Worm (Caenorhabditis elegans): ENCODE data around the gene C25G4.17.
"Not testable (repeated sequence)": the region's sequence is repeated elsewhere in the genome, so short reads cannot be mapped to it uniquely, and the experiment has no call there.

C25G4.17 gene

ce11 chrIV:12464822-12465221, 23.0 kb downstream of the C25G4.17 start:
- TF ChIP-seq W03F9.2 (tag; optimal IDR thresholded peaks at IDR 0.05) (no peak), dao-5 (tag; optimal IDR thresholded peaks at IDR 0.05) (no peak), him-1 (tag; optimal IDR thresholded peaks at IDR 0.05) (no peak)

DNA sequence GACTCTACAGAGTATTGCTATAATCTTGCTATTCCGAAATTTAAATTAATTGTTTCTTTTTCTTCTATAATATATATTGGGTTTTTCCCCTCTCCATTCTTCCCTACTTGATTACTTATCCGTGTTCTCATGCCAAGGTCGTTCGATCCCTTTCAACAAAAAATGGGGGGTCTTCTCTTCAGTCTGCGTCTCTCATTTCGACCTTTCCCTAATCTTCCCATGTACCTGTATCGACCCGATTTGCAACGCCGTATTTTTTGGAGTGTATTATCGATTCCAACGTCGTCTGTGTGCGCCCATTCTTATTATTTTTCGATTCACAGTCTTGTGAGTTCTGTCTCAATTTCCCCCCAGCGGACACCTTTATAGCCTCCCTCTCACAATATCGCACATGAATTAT, 25.9 kb downstream of the C25G4.17 start:
- TF ChIP-seq W03F9.2 (tag; optimal IDR thresholded peaks at IDR 0.05) (no peak), him-1 (tag; optimal IDR thresholded peaks at IDR 0.05) (no peak), dao-5 (tag; optimal IDR thresholded peaks at IDR 0.05) (no peak)

DNA sequence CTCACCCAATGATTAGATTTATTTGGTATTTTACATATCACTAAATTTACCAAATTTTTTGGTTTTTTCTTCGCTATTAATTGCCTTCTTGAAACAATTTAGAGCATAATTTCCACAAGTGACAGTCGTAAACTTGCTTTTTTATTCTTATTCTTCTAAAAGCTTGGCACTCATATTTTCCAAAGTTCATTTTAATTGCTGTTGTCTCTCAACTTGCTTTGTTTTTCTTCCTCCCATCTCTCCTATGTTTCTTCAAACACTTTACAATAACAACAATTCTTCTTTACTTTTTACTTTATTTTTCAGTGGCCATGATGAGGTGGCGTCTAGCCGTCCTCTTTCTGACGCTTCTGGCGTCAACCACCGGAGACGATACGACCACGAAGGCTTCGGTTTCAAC, 26.5 kb downstream of the C25G4.17 start, which contains the start of gene igdb-2:
TSS of gene igdb-2 (plus strand) at position 301 of the 400 bp plus-strand sequence.
- TF ChIP-seq W03F9.2 (tag; optimal IDR thresholded peaks at IDR 0.05) (no peak), dao-5 (tag; optimal IDR thresholded peaks at IDR 0.05) (no peak), him-1 (tag; optimal IDR thresholded peaks at IDR 0.05) (no peak)

DNA sequence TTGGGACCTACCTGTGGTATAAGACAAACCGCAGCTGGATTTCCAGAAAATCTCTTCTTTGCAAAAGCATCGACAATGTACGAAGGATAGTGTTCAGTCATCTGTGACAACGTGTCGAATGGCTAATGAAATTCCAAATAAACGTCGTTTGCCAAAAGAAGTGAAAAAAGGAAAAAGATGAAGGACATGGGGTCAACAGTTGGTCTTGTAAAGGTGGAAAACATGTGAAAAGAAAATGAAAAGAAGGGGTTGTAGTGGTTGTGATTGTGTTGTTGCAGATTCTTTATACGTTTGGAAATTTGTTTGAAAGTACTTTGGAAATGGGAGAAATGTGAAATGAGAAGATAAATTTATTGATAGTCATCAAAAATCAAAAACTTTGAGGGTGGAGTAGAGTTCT, 35.1 kb downstream of the C25G4.17 start, which contains the start of gene T04A11.1:
TSS of gene T04A11.1 (minus strand) at position 101 of the 400 bp plus-strand sequence.
- TF ChIP-seq dao-5, him-1, W03F9.2 (tag; optimal IDR thresholded peaks at IDR 0.05): not testable (repeated sequence)

ce11 chrIV:12478711-12479110, 36.9 kb downstream of the C25G4.17 start, which contains the start of gene igdb-1:
Gene igdb-1, plus strand, starts transcription at chrIV:12479011.
- not testable (repeated sequence) for TF ChIP-seq him-1, dao-5, W03F9.2 (tag; optimal IDR thresholded peaks at IDR 0.05)

DNA sequence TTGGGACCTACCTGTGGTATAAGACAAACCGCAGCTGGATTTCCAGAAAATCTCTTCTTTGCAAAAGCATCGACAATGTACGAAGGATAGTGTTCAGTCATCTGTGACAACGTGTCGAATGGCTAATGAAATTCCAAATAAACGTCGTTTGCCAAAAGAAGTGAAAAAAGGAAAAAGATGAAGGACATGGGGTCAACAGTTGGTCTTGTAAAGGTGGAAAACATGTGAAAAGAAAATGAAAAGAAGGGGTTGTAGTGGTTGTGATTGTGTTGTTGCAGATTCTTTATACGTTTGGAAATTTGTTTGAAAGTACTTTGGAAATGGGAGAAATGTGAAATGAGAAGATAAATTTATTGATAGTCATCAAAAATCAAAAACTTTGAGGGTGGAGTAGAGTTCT, 42.7 kb downstream of the C25G4.17 start, which contains the start of gene T04A11.4:
TSS of gene T04A11.4 (minus strand) at position 101 of the 400 bp plus-strand sequence.
- TF ChIP-seq dao-5, him-1, W03F9.2 (tag; optimal IDR thresholded peaks at IDR 0.05): not testable (repeated sequence)

DNA sequence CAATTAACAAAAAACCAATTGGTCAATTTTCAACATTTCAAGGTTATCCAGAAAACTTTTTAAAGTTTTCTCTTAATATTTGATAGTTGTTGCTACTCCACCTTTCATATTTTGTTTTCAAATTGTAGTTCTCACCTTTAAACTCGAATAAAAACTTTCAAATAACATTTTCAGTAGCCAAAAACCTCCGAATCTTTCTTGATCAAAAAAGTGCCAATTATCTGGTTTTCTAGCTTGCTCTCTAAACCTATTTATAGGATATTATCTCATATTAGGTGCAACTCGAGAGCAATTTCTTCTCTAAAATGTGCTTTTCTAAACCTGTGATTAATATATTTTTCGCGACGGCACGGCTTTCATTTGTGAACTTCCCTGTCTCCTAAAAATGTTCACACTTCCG, 45.4 kb downstream of the C25G4.17 start, which contains the start of gene sru-26:
TSS of gene sru-26 (plus strand) at position 301 of the 400 bp plus-strand sequence.
- TF ChIP-seq dao-5 (tag; optimal IDR thresholded peaks at IDR 0.05), result no peak
- no peak for TF ChIP-seq him-1 (tag; optimal IDR thresholded peaks at IDR 0.05)
- no peak for TF ChIP-seq W03F9.2 (tag; optimal IDR thresholded peaks at IDR 0.05)

DNA sequence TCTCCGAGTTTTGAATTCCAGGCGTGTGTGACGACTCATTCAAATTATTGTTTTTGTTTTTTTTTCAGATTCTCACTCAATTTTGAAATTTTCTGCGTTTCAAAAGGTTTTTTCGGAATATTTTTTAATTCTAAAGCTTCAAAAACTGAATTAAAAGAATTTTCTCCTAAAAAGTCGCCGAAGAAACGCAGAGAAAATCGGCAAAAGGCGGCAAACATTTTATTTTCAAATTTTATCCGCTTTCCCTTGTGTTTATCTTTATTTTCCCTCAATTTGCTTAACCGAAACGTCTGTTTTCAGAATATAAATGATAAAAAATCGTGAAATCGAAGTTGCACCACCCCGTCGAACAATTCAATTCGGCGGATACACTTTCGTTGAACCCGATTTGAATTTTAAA, 48.7 kb downstream of the C25G4.17 start, which contains the start of gene him-6:
TSS of gene him-6 (plus strand) at position 301 of the 400 bp plus-strand sequence.
- no peak for TF ChIP-seq him-1 (tag; optimal IDR thresholded peaks at IDR 0.05)
- no peak for TF ChIP-seq W03F9.2 (tag; optimal IDR thresholded peaks at IDR 0.05)
- no peak for TF ChIP-seq dao-5 (tag; optimal IDR thresholded peaks at IDR 0.05)

Measured in whole organism, L4/young adult.